Fruit fly (Drosophila melanogaster): Measurements from ENCODE around the gene CG13607.
A peak's percentile ranks its signal among the peaks of the same experiment; 100 is the strongest.

The CG13607 gene

DNA sequence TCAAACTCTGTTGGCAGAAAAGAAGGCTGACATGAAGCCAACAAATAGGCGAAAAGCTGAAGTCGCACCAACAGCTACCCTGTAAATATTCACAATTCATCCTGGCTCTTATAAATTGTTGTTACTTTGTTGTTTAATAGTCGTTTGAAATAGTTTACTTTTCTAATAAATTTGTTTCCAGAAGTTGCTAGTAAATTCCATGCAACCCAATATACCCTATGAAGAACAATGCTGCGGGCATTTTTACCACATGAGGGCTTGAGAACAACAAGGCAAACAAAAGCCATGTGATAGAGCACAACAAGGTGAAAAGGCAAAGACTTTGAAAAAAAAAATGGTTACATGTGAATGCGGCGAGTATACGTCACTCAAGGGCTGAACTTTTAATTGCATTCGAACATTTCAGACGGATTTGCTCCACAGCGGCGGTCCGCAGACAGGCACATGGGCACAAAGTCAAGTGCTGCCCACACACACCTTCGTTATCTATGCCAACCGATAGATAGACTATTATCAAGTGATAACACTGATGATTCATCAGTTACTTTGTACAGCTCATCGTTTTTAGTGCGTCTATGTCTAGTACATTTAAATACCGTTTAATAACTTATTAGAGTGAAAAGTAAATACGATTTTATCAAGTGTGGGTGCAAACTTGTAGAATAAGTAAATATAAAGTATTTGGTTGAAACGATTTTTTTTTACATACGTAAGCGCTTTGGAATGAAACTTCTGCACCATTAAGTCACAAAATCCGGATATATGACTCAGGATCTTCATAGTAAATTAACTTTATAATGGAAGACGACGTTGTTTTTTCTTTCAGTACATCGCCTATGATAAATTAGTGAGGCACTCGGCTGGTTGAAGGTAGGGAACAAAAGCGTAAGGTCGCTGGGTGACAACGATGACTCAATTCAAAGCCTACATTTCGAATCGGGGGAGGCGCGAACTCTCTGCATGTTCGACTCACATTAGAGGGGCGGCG is 16.8 kb downstream of the CG13607 start (continued):
- TF ChIP-seq org-1 (GFP tag; optimal IDR thresholded peaks at IDR 0.05) = peak; percentile 36
- TF ChIP-seq CG3847 (GFP tag; IDR thresholded peaks at IDR 0.05) = peak; percentile 76
- peak; percentile 84 for TF ChIP-seq CG15269 (tag; optimal IDR thresholded peaks at IDR 0.05)
- TF ChIP-seq dimm (GFP tag; IDR thresholded peaks at IDR 0.05) = peak; percentile 60
- peak; percentile 69 for TF ChIP-seq ttk (GFP tag; IDR thresholded peaks at IDR 0.05)
- peak; percentile 77 for TF ChIP-seq CG5953 (GFP tag; IDR thresholded peaks at IDR 0.05)
- peak; percentile 86 for TF ChIP-seq CG9609 (GFP tag; optimal IDR thresholded peaks at IDR 0.05)
- TF ChIP-seq CG7963 (GFP tag; IDR thresholded peaks at IDR 0.05; ENCODE audit: partially characterized antibody) = no peak
- peak; percentile 91 for TF ChIP-seq sob (GFP tag; IDR thresholded peaks at IDR 0.05)
- peak; percentile 72 for TF ChIP-seq jing (GFP tag; optimal IDR thresholded peaks at IDR 0.05)
- peak; percentile 34 for TF ChIP-seq Usf (GFP tag; optimal IDR thresholded peaks at IDR 0.05)
- peak; percentile 17 to 87 for TF ChIP-seq bsh (GFP tag; optimal IDR thresholded peaks at IDR 0.05)
- peak; percentile 59 for TF ChIP-seq CG10274 (GFP tag; optimal IDR thresholded peaks at IDR 0.05)
- TF ChIP-seq CG4707 (GFP tag; optimal IDR thresholded peaks at IDR 0.05) = peak; percentile 30
- TF ChIP-seq fd96Cb (tag; optimal IDR thresholded peaks at IDR 0.05) = peak; percentile 74
- TF ChIP-seq prd (optimal IDR thresholded peaks at IDR 0.05) = no peak
- peak; percentile 89 for TF ChIP-seq prd (GFP tag; IDR thresholded peaks at IDR 0.05)
- TF ChIP-seq C15 (GFP tag; IDR thresholded peaks at IDR 0.05) = peak; percentile 60; the same call in 1 of the 3 replicates
- TF ChIP-seq Bgb (GFP tag; IDR thresholded peaks at IDR 0.05; ENCODE audit: partially characterized antibody) = no peak
- TF ChIP-seq CG13894 (tag; optimal IDR thresholded peaks at IDR 0.05) = no peak
- TF ChIP-seq Hmx (GFP tag; optimal IDR thresholded peaks at IDR 0.05) = peak; percentile 27
- peak; percentile 87 for TF ChIP-seq CG10366 (GFP tag; IDR thresholded peaks at IDR 0.05)
- TF ChIP-seq Oaz (GFP tag; IDR thresholded peaks at IDR 0.05) = peak; percentile 60; the same call in 1 of the 2 replicates
- TF ChIP-seq ERR (GFP tag; optimal IDR thresholded peaks at IDR 0.05) = peak; percentile 72
- TF ChIP-seq chm (GFP tag; IDR thresholded peaks at IDR 0.05) = peak; percentile 82
- peak; percentile 98 for TF ChIP-seq Med (GFP tag)
- peak; percentile 64 for TF ChIP-seq CG18011 (GFP tag; optimal IDR thresholded peaks at IDR 0.05)
- peak; percentile 85 for TF ChIP-seq az2 (GFP tag; optimal IDR thresholded peaks at IDR 0.05)
- TF ChIP-seq ci (GFP tag; IDR thresholded peaks at IDR 0.05) = peak; percentile 92
- TF ChIP-seq Antp (GFP tag; optimal IDR thresholded peaks at IDR 0.05) = peak; percentile 78
- no peak for TF ChIP-seq hbn (GFP tag; IDR thresholded peaks at IDR 0.05; ENCODE audit: partially characterized antibody)
- TF ChIP-seq CkIIα-i1 (GFP tag; IDR thresholded peaks at IDR 0.05) = peak; percentile 61; the same call in 1 of the 2 replicates
- TF ChIP-seq CG3065 (GFP tag; optimal IDR thresholded peaks at IDR 0.05) = peak; percentile 68
- peak; percentile 70 for TF ChIP-seq CG8944 (GFP tag; optimal IDR thresholded peaks at IDR 0.05)
- TF ChIP-seq CG7745 (tag; optimal IDR thresholded peaks at IDR 0.05) = no peak
- no peak for TF ChIP-seq HmgD (GFP tag; optimal IDR thresholded peaks at IDR 0.05)
- peak; percentile 79 for TF ChIP-seq CG9932 (GFP tag; IDR thresholded peaks at IDR 0.05)
- TF ChIP-seq B-H2 (GFP tag; optimal IDR thresholded peaks at IDR 0.05) = no peak
- TF ChIP-seq CG14050 (GFP tag; IDR thresholded peaks at IDR 0.05) = peak; percentile 76
- peak; percentile 62 for TF ChIP-seq gcm2 (GFP tag; optimal IDR thresholded peaks at IDR 0.05)
- TF ChIP-seq gem (tag; optimal IDR thresholded peaks at IDR 0.05) = peak; percentile 81
- peak; percentile 79 for TF ChIP-seq grau (tag; optimal IDR thresholded peaks at IDR 0.05)
- peak; percentile 55 for TF ChIP-seq NC2α (GFP tag; optimal IDR thresholded peaks at IDR 0.05)
- TF ChIP-seq croc (GFP tag; conservative IDR thresholded peaks at IDR 0.05) = no peak; the same call in 2 of the 3 replicates
- TF ChIP-seq wek (GFP tag; optimal IDR thresholded peaks at IDR 0.05) = no peak
- TF ChIP-seq Asciz (GFP tag; optimal IDR thresholded peaks at IDR 0.05) = peak; percentile 71
- TF ChIP-seq sima (GFP tag; optimal IDR thresholded peaks at IDR 0.05) = peak; percentile 23
- peak; percentile 88 for TF ChIP-seq CG11456 (GFP tag; IDR thresholded peaks at IDR 0.05)
- peak; percentile 70 for TF ChIP-seq gro (GFP tag; optimal IDR thresholded peaks at IDR 0.05)
